Fruit fly (Drosophila melanogaster): Measurements from ENCODE around the gene gzl.

gzl gene

dm6 chr3R:6426173-6426899 is 43.6 kb downstream of the gzl start (continued):
- TF ChIP-seq D (optimal IDR thresholded peaks at IDR 0.05) (no peak), D (GFP tag; optimal IDR thresholded peaks at IDR 0.05) (no peak), zfh2 (GFP tag; optimal IDR thresholded peaks at IDR 0.05) (no peak), sim (GFP tag; IDR thresholded peaks at IDR 0.05) (no peak), Mad (GFP tag; optimal IDR thresholded peaks at IDR 0.05) (no peak), corto (GFP tag; optimal IDR thresholded peaks at IDR 0.05) (no peak), CG3065 (GFP tag; optimal IDR thresholded peaks at IDR 0.05) (no peak), CG34224 (GFP tag; IDR thresholded peaks at IDR 0.05; ENCODE audit: partially characterized antibody) (0 out of 3 replicates have a peak, but pooled peaks have one; percentile 48), run (tag; optimal IDR thresholded peaks at IDR 0.05) (no peak), CG43689 (GFP tag; IDR thresholded peaks at IDR 0.05) (no peak), stwl (tag; optimal IDR thresholded peaks at IDR 0.05) (peak; percentile 39), CG2202 (tag; optimal IDR thresholded peaks at IDR 0.05) (no peak), CG7372 (GFP tag; IDR thresholded peaks at IDR 0.05) (no peak), h (optimal IDR thresholded peaks at IDR 0.05) (no peak), CG6765 (GFP tag; optimal IDR thresholded peaks at IDR 0.05) (no peak), CG42726 (GFP tag; IDR thresholded peaks at IDR 0.05; ENCODE audit: partially characterized antibody) (no peak), CG7556 (GFP tag; optimal IDR thresholded peaks at IDR 0.05) (no peak), CG13123 (GFP tag; optimal IDR thresholded peaks at IDR 0.05) (no peak), CG32532 (GFP tag; IDR thresholded peaks at IDR 0.05) (peak; percentile 55; the same call in 1 of the 2 replicates), pb (GFP tag; optimal IDR thresholded peaks at IDR 0.05) (no peak), dmrt11E (tag; optimal IDR thresholded peaks at IDR 0.05) (no peak), CG11247 (GFP tag; IDR thresholded peaks at IDR 0.05) (peak; percentile 25; the same call in 1 of the 2 replicates), GATAe (GFP tag; conservative IDR thresholded peaks at IDR 0.05) (no peak), E2f1 (GFP tag; IDR thresholded peaks at IDR 0.05) (peak; percentile 23; the same call in 1 of the 2 replicates), HHEX (GFP tag; optimal IDR thresholded peaks at IDR 0.05) (no peak), CG4360 (GFP tag; IDR thresholded peaks at IDR 0.05) (peak; percentile 34; the same call in 1 of the 2 replicates), so (GFP tag; IDR thresholded peaks at IDR 0.05) (peak; percentile 19; the same call in 1 of the 3 replicates), BEAF-32 (GFP tag; optimal IDR thresholded peaks at IDR 0.05) (no peak), Sry-β (GFP tag; optimal IDR thresholded peaks at IDR 0.05) (no peak), CG17568 (GFP tag; optimal IDR thresholded peaks at IDR 0.05) (peak; percentile 43)

- TF ChIP-seq CG7556 (GFP tag; optimal IDR thresholded peaks at IDR 0.05), result peak; percentile 84
- no peak for TF ChIP-seq CHES-1-like (GFP tag; optimal IDR thresholded peaks at IDR 0.05)
- no peak for TF ChIP-seq aop (GFP tag; IDR thresholded peaks at IDR 0.05)
- TF ChIP-seq CG7745 (tag; optimal IDR thresholded peaks at IDR 0.05), result no peak
- TF ChIP-seq repo (GFP tag; optimal IDR thresholded peaks at IDR 0.05), result no peak
- peak; percentile 27 to 83 for TF ChIP-seq bsh (GFP tag; optimal IDR thresholded peaks at IDR 0.05)
- peak; percentile 18 for TF ChIP-seq pum (GFP tag; optimal IDR thresholded peaks at IDR 0.05)
- TF ChIP-seq bowl (GFP tag; IDR thresholded peaks at IDR 0.05), result no peak
- peak; percentile 68 for TF ChIP-seq Xbp1 (GFP tag; optimal IDR thresholded peaks at IDR 0.05)
- TF ChIP-seq oc (tag; optimal IDR thresholded peaks at IDR 0.05), result peak; percentile 69
- TF ChIP-seq phol (tag; optimal IDR thresholded peaks at IDR 0.05), result peak; percentile 61
- peak; percentile 41; the same call in 1 of the 2 replicates for TF ChIP-seq E2f2 (GFP tag; IDR thresholded peaks at IDR 0.05)
- TF ChIP-seq CG3163 (GFP tag; optimal IDR thresholded peaks at IDR 0.05), result no peak
- TF ChIP-seq Med (GFP tag), result peak; percentile 87
- no peak for TF ChIP-seq tll (GFP tag; optimal IDR thresholded peaks at IDR 0.05)
- TF ChIP-seq cas (GFP tag; IDR thresholded peaks at IDR 0.05), result no peak
- TF ChIP-seq gsb-n (tag; optimal IDR thresholded peaks at IDR 0.05), result peak; percentile 81
- TF ChIP-seq CG6765 (GFP tag; optimal IDR thresholded peaks at IDR 0.05), result no peak
- TF ChIP-seq Sry-δ (GFP tag; optimal IDR thresholded peaks at IDR 0.05), result peak; percentile 23
- TF ChIP-seq btn (GFP tag; optimal IDR thresholded peaks at IDR 0.05), result peak; percentile 31
- no peak for TF ChIP-seq CG17912 (GFP tag; optimal IDR thresholded peaks at IDR 0.05)
Measured at dm6 chr3R:6427619-6428378, 45.1 kb downstream of the gzl start.
